Fruit fly (Drosophila melanogaster) whole organism, wandering third instar larva: ENCODE measurements around the gene Cnep1r2.

Experiments
- CrebA ChIP-seq: fragments of 200-800 bp; sonication (Bioruptor generic); optimal IDR thresholded peaks from 2 replicates; lab custom pipeline; 2016; ENCODE audit warnings: missing biosample characterization, mild to moderate bottlenecking, missing genetic modification characterization, borderline replicate concordance
- Dfd ChIP-seq: fragments of >200 bp; optimal IDR thresholded peaks from 2 replicates; lab custom pipeline; 2017; ENCODE audit warnings: missing biosample characterization, missing genetic modification characterization
- Dif ChIP-seq: fragments of 200-275, 200-300 bp; sonication (Bioruptor generic); optimal IDR thresholded peaks from 2 replicates; lab custom pipeline; 2018; ENCODE audit warnings: missing biosample characterization, missing genetic modification characterization; ENCODE audit not compliant: partially characterized antibody
- GATAd ChIP-seq: sonication (Bioruptor generic); optimal IDR thresholded peaks from 2 replicates; lab custom pipeline; 2016; ENCODE audit warnings: missing biosample characterization, missing genetic modification characterization
- HLH106 ChIP-seq: fragments of 200-800 bp; optimal IDR thresholded peaks from 3 replicates; lab custom pipeline; 2019; ENCODE audit warnings: missing biosample characterization, mild to moderate bottlenecking, missing genetic modification characterization, moderate library complexity
- Hnf4 ChIP-seq: fragments of 200-800 bp; sonication (Bioruptor generic); optimal IDR thresholded peaks from 2 replicates; lab custom pipeline; 2016; ENCODE audit warnings: missing biosample characterization, mild to moderate bottlenecking, missing genetic modification characterization
- Hr78 ChIP-seq: fragments of >200 bp; optimal IDR thresholded peaks from 2 replicates; lab custom pipeline; 2017; ENCODE audit warnings: missing biosample characterization, missing genetic modification characterization
- Hr83 ChIP-seq: fragments of 200-300 bp; sonication (Bioruptor generic); optimal IDR thresholded peaks from 2 replicates; lab custom pipeline; 2016; ENCODE audit warnings: missing biosample characterization, mild to moderate bottlenecking, missing genetic modification characterization, moderate library complexity; ENCODE audit not compliant: poor library complexity, severe bottlenecking
- Jra ChIP-seq: sonication (Bioruptor generic); optimal IDR thresholded peaks from 2 replicates; lab custom pipeline; 2016; ENCODE audit warnings: missing biosample characterization, missing genetic modification characterization
- N ChIP-seq: fragments of >200 bp; optimal IDR thresholded peaks from 2 replicates; lab custom pipeline; 2018; ENCODE audit warnings: missing biosample characterization, missing external identifiers, missing genetic modification characterization
- OdsH ChIP-seq: fragments of 200-800 bp; sonication (Bioruptor generic); optimal IDR thresholded peaks from 2 replicates; lab custom pipeline; 2016; ENCODE audit warnings: missing biosample characterization, mild to moderate bottlenecking, missing genetic modification characterization
- Rel ChIP-seq, 2 experiments: fragments of 200-800 bp; sonication (Bioruptor generic) in 1 of 2; optimal IDR thresholded peaks; 2 replicates in 1 of 2; 3 replicates in 1 of 2; lab custom pipeline; 2016 to 2019; ENCODE audit warnings: mild to moderate bottlenecking in 2 of 2, missing biosample characterization in 2 of 2, missing genetic modification characterization in 2 of 2, moderate library complexity in 1 of 2
- Sp1 ChIP-seq: fragments of 200-800 bp; sonication (Bioruptor generic); optimal IDR thresholded peaks from 3 replicates; lab custom pipeline; 2019; ENCODE audit warnings: missing biosample characterization, mild to moderate bottlenecking, missing genetic modification characterization, moderate library complexity
- br ChIP-seq: fragments of 200-800 bp; sonication (Bioruptor generic); optimal IDR thresholded peaks from 2 replicates; lab custom pipeline; 2016; ENCODE audit warnings: missing biosample characterization, missing genetic modification characterization
- brk ChIP-seq: fragments of 200-800 bp; sonication (Bioruptor generic); optimal IDR thresholded peaks from 2 replicates; lab custom pipeline; 2016; ENCODE audit warnings: missing biosample characterization, mild to moderate bottlenecking, missing genetic modification characterization
- dl ChIP-seq, 2 experiments: fragments of 175-275, 200-275 bp in 1 of 2; fragments of 200-275 bp in 1 of 2; sonication (Bioruptor generic); optimal IDR thresholded peaks; lab custom pipeline; 2018; ENCODE audit warnings: mild to moderate bottlenecking in 2 of 2, missing biosample characterization in 2 of 2, missing genetic modification characterization in 2 of 2, moderate library complexity in 2 of 2; ENCODE audit not compliant: partially characterized antibody in 2 of 2, insufficient read depth in 1 of 2
- dmrt93B ChIP-seq: fragments of 200-800 bp; sonication (Bioruptor generic); optimal IDR thresholded peaks from 2 replicates; lab custom pipeline; 2018; ENCODE audit warnings: missing biosample characterization, mild to moderate bottlenecking, missing genetic modification characterization
- ey ChIP-seq: fragments of 200-800 bp; sonication (Bioruptor generic); optimal IDR thresholded peaks from 2 replicates; lab custom pipeline; 2016; ENCODE audit warnings: missing biosample characterization, missing genetic modification characterization
- foxo ChIP-seq, 2 experiments: fragments of 200-800 bp; sonication (Bioruptor generic); optimal IDR thresholded peaks; 2 replicates in 1 of 2; 3 replicates in 1 of 2; lab custom pipeline; 2016 to 2017; ENCODE audit warnings: missing biosample characterization in 2 of 2, missing genetic modification characterization in 2 of 2
- fru ChIP-seq: fragments of 200-800 bp; sonication (Bioruptor generic); optimal IDR thresholded peaks from 3 replicates; lab custom pipeline; 2016; ENCODE audit warnings: missing biosample characterization, mild to moderate bottlenecking, missing genetic modification characterization
- h ChIP-seq: fragments of 200-800 bp; sonication (Bioruptor generic); optimal IDR thresholded peaks from 3 replicates; lab custom pipeline; 2016; ENCODE audit warnings: missing biosample characterization, mild to moderate bottlenecking, missing genetic modification characterization
- jim ChIP-seq: fragments of 175-275, 200-325 bp; sonication (Bioruptor generic); optimal IDR thresholded peaks from 2 replicates; lab custom pipeline; 2016; ENCODE audit warnings: missing biosample characterization, mild to moderate bottlenecking, missing genetic modification characterization
- lola ChIP-seq: fragments of >200 bp; optimal IDR thresholded peaks from 2 replicates; lab custom pipeline; 2017; ENCODE audit warnings: missing biosample characterization, missing genetic modification characterization
- pan ChIP-seq: fragments of >200 bp; optimal IDR thresholded peaks from 2 replicates; lab custom pipeline; 2017
- psq ChIP-seq: fragments of 200-800 bp; sonication (Bioruptor generic); optimal IDR thresholded peaks from 3 replicates; lab custom pipeline; 2017; ENCODE audit warnings: missing biosample characterization, mild to moderate bottlenecking, missing genetic modification characterization, moderate library complexity
- rgr ChIP-seq: fragments of 200-800 bp; sonication (Bioruptor generic); optimal IDR thresholded peaks from 3 replicates; lab custom pipeline; 2016; ENCODE audit warnings: missing biosample characterization, mild to moderate bottlenecking, missing genetic modification characterization
- sage ChIP-seq: fragments of 200-800 bp; sonication (Bioruptor generic); optimal IDR thresholded peaks from 2 replicates; lab custom pipeline; 2016; ENCODE audit warnings: missing biosample characterization, mild to moderate bottlenecking, missing genetic modification characterization
- sv ChIP-seq: fragments of 200-800 bp; sonication (Bioruptor generic); optimal IDR thresholded peaks from 3 replicates; lab custom pipeline; 2016; ENCODE audit warnings: missing biosample characterization, missing genetic modification characterization
- tai ChIP-seq: sonication (Bioruptor generic); optimal IDR thresholded peaks from 2 replicates; lab custom pipeline; 2016; ENCODE audit warnings: missing biosample characterization, missing genetic modification characterization

The Cnep1r2 gene

dm6 chr3L:10667341-10667740 lies 29.4 kb downstream of the Cnep1r2 start:
- peak; percentile 14 for TF ChIP-seq fru
- peak; percentile 8 for TF ChIP-seq Jra (GFP tag; lab: Kevin White, UChicago)
- peak; percentile 15 for TF ChIP-seq OdsH (GFP tag; lab: Kevin White, UChicago)
- TF ChIP-seq h (GFP tag; lab: Kevin White, UChicago), result peak; percentile 22
- no peak for TF ChIP-seq dmrt93B (GFP tag; lab: Kevin White, UChicago)
- TF ChIP-seq Rel (GFP tag; optimal IDR thresholded peaks at IDR 0.05; lab: Kevin White, UChicago), result no peak
- peak; percentile 49 for TF ChIP-seq Rel (tag; optimal IDR thresholded peaks at IDR 0.05; lab: Kevin White, UChicago)
- TF ChIP-seq psq, result peak; percentile 29
- TF ChIP-seq Hr83, result peak; percentile 34
- no peak for TF ChIP-seq lola
- no peak for TF ChIP-seq Sp1 (GFP tag; lab: Kevin White, UChicago)
- TF ChIP-seq Dif (GFP tag; lab: Kevin White, UChicago), result peak; percentile 15
- peak; percentile 38 for TF ChIP-seq Dfd

- no peak for TF ChIP-seq Rel (GFP tag; optimal IDR thresholded peaks at IDR 0.05; lab: Kevin White, UChicago)
- TF ChIP-seq Rel (tag; optimal IDR thresholded peaks at IDR 0.05; lab: Kevin White, UChicago), result peak; percentile 92
- peak; percentile 58 for TF ChIP-seq Dfd
- TF ChIP-seq foxo (GFP tag; optimal IDR thresholded peaks at IDR 0.05; lab: Kevin White, UChicago), result no peak
Measured at dm6 chr3L:10669592-10670400, 31.9 kb downstream of the Cnep1r2 start.

- no peak for TF ChIP-seq Hr83
- no peak for TF ChIP-seq foxo (GFP tag; optimal IDR thresholded peaks at IDR 0.05; lab: Kevin White, UChicago)
- TF ChIP-seq rgr, result no peak
- no peak for TF ChIP-seq Hnf4 (GFP tag; lab: Kevin White, UChicago)
- no peak for TF ChIP-seq jim
- TF ChIP-seq Hr78 (GFP tag; lab: Kevin White, UChicago), result no peak
- TF ChIP-seq N (GFP tag; lab: Kevin White, UChicago), result no peak
- TF ChIP-seq h (GFP tag; lab: Kevin White, UChicago), result no peak
- no peak for TF ChIP-seq dmrt93B (GFP tag; lab: Kevin White, UChicago)
- TF ChIP-seq HLH106 (tag; lab: Kevin White, UChicago), result no peak
- no peak for TF ChIP-seq dl (GFP tag; optimal IDR thresholded peaks at IDR 0.05; lab: Kevin White, UChicago; ENCODE audit: insufficient read depth in 1 of 2, partially characterized antibody in 2 of 2)
- TF ChIP-seq tai (GFP tag; lab: Kevin White, UChicago), result no peak
- TF ChIP-seq Sp1 (GFP tag; lab: Kevin White, UChicago), result no peak
- no peak for TF ChIP-seq CrebA
- TF ChIP-seq br (GFP tag; lab: Kevin White, UChicago), result no peak
- no peak for TF ChIP-seq brk (GFP tag; lab: Kevin White, UChicago)
- no peak for TF ChIP-seq sage
- TF ChIP-seq, all 38 proteins: peak for 0
Measured at dm6 chr3L:10672540-10672939, 34.6 kb downstream of the Cnep1r2 start.

dm6 chr3L:10674145-10674547 lies 36.2 kb downstream of the Cnep1r2 start:
- TF ChIP-seq Dif (GFP tag; lab: Kevin White, UChicago) (peak; percentile 87), psq (peak; percentile 25), br (GFP tag; lab: Kevin White, UChicago) (no peak), sv (GFP tag; lab: Kevin White, UChicago) (no peak), Hr78 (GFP tag; lab: Kevin White, UChicago) (no peak), GATAd (GFP tag; lab: Kevin White, UChicago) (no peak), dmrt93B (GFP tag; lab: Kevin White, UChicago) (no peak), fru (peak; percentile 6), Rel (GFP tag; optimal IDR thresholded peaks at IDR 0.05; lab: Kevin White, UChicago) (peak; percentile 18), Rel (tag; optimal IDR thresholded peaks at IDR 0.05; lab: Kevin White, UChicago) (peak; percentile 30), CrebA (no peak), Hr83 (peak; percentile 43), dl (GFP tag; optimal IDR thresholded peaks at IDR 0.05; lab: Kevin White, UChicago; ENCODE audit: insufficient read depth in 1 of 2, partially characterized antibody in 2 of 2) (peak; percentile 47 to 65), N (GFP tag; lab: Kevin White, UChicago) (peak; percentile 18), Sp1 (GFP tag; lab: Kevin White, UChicago) (no peak), ey (no peak), pan (lab: Kevin White, UChicago) (no peak), Hnf4 (GFP tag; lab: Kevin White, UChicago) (no peak)
